Fruit fly (Drosophila melanogaster): ENCODE data around the gene CG34148.

CG34148 gene

dm6 chr3R:21830303-21830707 is 48.2 kb downstream of the CG34148 start (continued):
- TF ChIP-seq CG3032 (tag; optimal IDR thresholded peaks at IDR 0.05) (peak; percentile 76), CG34406 (GFP tag; optimal IDR thresholded peaks at IDR 0.05) (peak; percentile 10), CG16779 (tag; optimal IDR thresholded peaks at IDR 0.05) (peak; percentile 25), CG8632 (GFP tag; optimal IDR thresholded peaks at IDR 0.05) (peak; percentile 37), spab (GFP tag; optimal IDR thresholded peaks at IDR 0.05) (peak; percentile 76), CG11902 (GFP tag; optimal IDR thresholded peaks at IDR 0.05) (no peak), Eip75B (GFP tag; optimal IDR thresholded peaks at IDR 0.05) (no peak), CG8119 (GFP tag; IDR thresholded peaks at IDR 0.05) (peak; percentile 76), Gug (GFP tag; IDR thresholded peaks at IDR 0.05) (0 out of 2 replicates have a peak, but pooled peaks have one; percentile 14), CG11762 (GFP tag; optimal IDR thresholded peaks at IDR 0.05; ENCODE audit: insufficient read depth) (peak; percentile 69), Smox (GFP tag; optimal IDR thresholded peaks at IDR 0.05) (no peak), Hr4 (GFP tag; optimal IDR thresholded peaks at IDR 0.05) (peak; percentile 56), pdm3 (GFP tag; optimal IDR thresholded peaks at IDR 0.05) (peak; percentile 34), cyc (GFP tag; optimal IDR thresholded peaks at IDR 0.05) (no peak), OdsH (GFP tag; optimal IDR thresholded peaks at IDR 0.05) (peak; percentile 25), CG3919 (GFP tag; optimal IDR thresholded peaks at IDR 0.05) (peak; percentile 58), CG6808 (GFP tag; optimal IDR thresholded peaks at IDR 0.05) (peak; percentile 74), Hr38 (GFP tag; optimal IDR thresholded peaks at IDR 0.05) (no peak), CG31627 (GFP tag; optimal IDR thresholded peaks at IDR 0.05) (no peak), CG1621 (tag; optimal IDR thresholded peaks at IDR 0.05) (peak; percentile 18), Ets96B (tag; optimal IDR thresholded peaks at IDR 0.05) (peak; percentile 78), svp (GFP tag) (no peak), Lpt (GFP tag; optimal IDR thresholded peaks at IDR 0.05) (no peak), eg (GFP tag; IDR thresholded peaks at IDR 0.05) (peak; percentile 19; the same call in 1 of the 3 replicates)

dm6 chr3R:21829487-21829957 is 49.0 kb downstream of the CG34148 start:
- TF ChIP-seq CG34406 (GFP tag; optimal IDR thresholded peaks at IDR 0.05): no peak
- peak; percentile 42 for TF ChIP-seq Hr4 (GFP tag; optimal IDR thresholded peaks at IDR 0.05)
- no peak for TF ChIP-seq Hr38 (GFP tag; optimal IDR thresholded peaks at IDR 0.05)
- TF ChIP-seq Met (GFP tag; optimal IDR thresholded peaks at IDR 0.05): peak; percentile 39
- peak; percentile 25 for TF ChIP-seq achi (GFP tag; optimal IDR thresholded peaks at IDR 0.05)
- no peak for TF ChIP-seq CG8319 (GFP tag; optimal IDR thresholded peaks at IDR 0.05)
- TF ChIP-seq CG31627 (GFP tag; optimal IDR thresholded peaks at IDR 0.05): peak; percentile 36
- no peak; the same call in none of the 3 replicates for TF ChIP-seq CG6163 (GFP tag; IDR thresholded peaks at IDR 0.05)
- TF ChIP-seq CG8119 (GFP tag; IDR thresholded peaks at IDR 0.05): no peak
- TF ChIP-seq CG1621 (tag; optimal IDR thresholded peaks at IDR 0.05): peak; percentile 31
- TF ChIP-seq pdm3 (GFP tag; optimal IDR thresholded peaks at IDR 0.05): peak; percentile 34
- TF ChIP-seq vri (GFP tag; optimal IDR thresholded peaks at IDR 0.05): peak; percentile 98
- TF ChIP-seq CG11294 (GFP tag; IDR thresholded peaks at IDR 0.05): no peak
- TF ChIP-seq eg (GFP tag; IDR thresholded peaks at IDR 0.05): peak; percentile 21; the same call in 2 of the 3 replicates
- TF ChIP-seq Smox (GFP tag; optimal IDR thresholded peaks at IDR 0.05): peak; percentile 5
- no peak for TF ChIP-seq Blimp-1 (GFP tag; optimal IDR thresholded peaks at IDR 0.05)
- TF ChIP-seq Lpt (GFP tag; optimal IDR thresholded peaks at IDR 0.05): no peak
- peak; percentile 13 for TF ChIP-seq CG6808 (GFP tag; optimal IDR thresholded peaks at IDR 0.05)
- peak; percentile 35 for TF ChIP-seq cyc (GFP tag; optimal IDR thresholded peaks at IDR 0.05)
- TF ChIP-seq esn (GFP tag; optimal IDR thresholded peaks at IDR 0.05): peak; percentile 48
- TF ChIP-seq Eip78C (GFP tag): peak; percentile 83
- peak; percentile 6 for TF ChIP-seq lz (GFP tag; optimal IDR thresholded peaks at IDR 0.05)
- peak; percentile 38 for TF ChIP-seq dsx (GFP tag; optimal IDR thresholded peaks at IDR 0.05; ENCODE audit: poor library complexity, severe bottlenecking)
- TF ChIP-seq OdsH (GFP tag; optimal IDR thresholded peaks at IDR 0.05): no peak
- TF ChIP-seq Eip93F (GFP tag; optimal IDR thresholded peaks at IDR 0.05): peak; percentile 18
- peak; percentile 62 for TF ChIP-seq CG10669 (GFP tag; optimal IDR thresholded peaks at IDR 0.05)
- TF ChIP-seq CG6854 (GFP tag; optimal IDR thresholded peaks at IDR 0.05): peak; percentile 26
- no peak for TF ChIP-seq Sox15 (GFP tag; optimal IDR thresholded peaks at IDR 0.05)
- peak; percentile 28 for TF ChIP-seq Sox14 (GFP tag; optimal IDR thresholded peaks at IDR 0.05)
- TF ChIP-seq CG3919 (GFP tag; optimal IDR thresholded peaks at IDR 0.05): no peak
- TF ChIP-seq CG10631 (GFP tag; optimal IDR thresholded peaks at IDR 0.05): peak; percentile 2
- TF ChIP-seq CG16779 (tag; optimal IDR thresholded peaks at IDR 0.05): no peak
- TF ChIP-seq salr (GFP tag; optimal IDR thresholded peaks at IDR 0.05): peak in 1 of 2 experiments; percentile 22
- peak; percentile 28 for TF ChIP-seq fkh (GFP tag; optimal IDR thresholded peaks at IDR 0.05)
- no peak for TF ChIP-seq acj6 (GFP tag; optimal IDR thresholded peaks at IDR 0.05)
- TF ChIP-seq dac (GFP tag; optimal IDR thresholded peaks at IDR 0.05): no peak
- TF ChIP-seq CG3032 (tag; optimal IDR thresholded peaks at IDR 0.05): peak; percentile 53
- TF ChIP-seq svp (GFP tag): peak; percentile 93
- TF ChIP-seq Eip75B (GFP tag; optimal IDR thresholded peaks at IDR 0.05): peak; percentile 54
- TF ChIP-seq Ets96B (tag; optimal IDR thresholded peaks at IDR 0.05): peak; percentile 59
- peak; percentile 31 for TF ChIP-seq Sox102F (GFP tag; optimal IDR thresholded peaks at IDR 0.05)
- TF ChIP-seq topi (GFP tag; optimal IDR thresholded peaks at IDR 0.05): peak; percentile 52
